Worm (Caenorhabditis elegans) whole organism, L4 larva: ENCODE data around the gene F20B6.6.
A peak's percentile ranks its signal among the peaks of the same experiment; 100 is the strongest.

ENCODE experiments used
- D1046.2 ChIP-seq: fragments of 200-800 bp; sonication (Bioruptor generic); IDR thresholded peaks from 2 replicates; pipeline ENCODE4 v1.3.6; 2022; ENCODE audit warnings: missing genetic modification characterization, missing compliant biosample characterization
- F10B5.3 ChIP-seq: sonication (generic microtip); optimal IDR thresholded peaks from 2 replicates; lab custom pipeline; 2016; ENCODE audit warnings: mild to moderate bottlenecking, missing genetic modification characterization, missing compliant biosample characterization
- F44E2.7 ChIP-seq: fragments of 200-800 bp; sonication (Bioruptor generic); IDR thresholded peaks from 2 replicates; pipeline ENCODE4 v2.1.2; 2022; ENCODE audit warnings: missing genetic modification characterization, missing compliant biosample characterization
- R02D3.7 ChIP-seq: fragments of 150-350 bp; sonication (generic microtip); optimal IDR thresholded peaks from 3 replicates; lab custom pipeline; 2014; ENCODE audit warnings: missing biosample characterization, missing genetic modification characterization
- T26A8.4 ChIP-seq: fragments of 200-800 bp; sonication (Bioruptor generic); IDR thresholded peaks from 2 replicates; pipeline ENCODE4 v1.3.6; 2022; ENCODE audit warnings: missing genetic modification characterization, missing compliant biosample characterization
- Y75B8A.6 ChIP-seq: fragments of 200-800 bp; sonication (Bioruptor generic); IDR thresholded peaks from 2 replicates; pipeline ENCODE4 v1.3.6; 2022; ENCODE audit warnings: missing genetic modification reagents, missing genetic modification characterization, missing compliant biosample characterization
- ZK337.2 ChIP-seq: fragments of 200-800 bp; sonication (Bioruptor generic); IDR thresholded peaks from 2 replicates; pipeline ENCODE4 v1.3.6; 2022; ENCODE audit warnings: missing genetic modification reagents, missing genetic modification characterization, missing compliant biosample characterization
- ZK546.5 ChIP-seq, 2 experiments: sonication (generic microtip); optimal IDR thresholded peaks; 2 replicates each; lab custom pipeline; 2017; ENCODE audit warnings: missing biosample characterization in 2 of 2, missing genetic modification characterization in 2 of 2
- arid-1 ChIP-seq: fragments of 200-800 bp; sonication (Bioruptor generic); conservative IDR thresholded peaks from 2 replicates; pipeline ENCODE4 v1.3.6; 2022; ENCODE audit warnings: missing genetic modification reagents, missing genetic modification characterization, missing compliant biosample characterization
- attf-4 ChIP-seq: sonication (generic microtip); optimal IDR thresholded peaks from 3 replicates; lab custom pipeline; 2017; ENCODE audit warnings: missing biosample characterization, missing genetic modification characterization
- ceh-20 ChIP-seq: fragments of 200-800 bp; sonication (Bioruptor generic); IDR thresholded peaks from 2 replicates; pipeline ENCODE4 v1.3.6; 2022; ENCODE audit warnings: missing genetic modification reagents, missing genetic modification characterization, missing compliant biosample characterization
- ceh-44 ChIP-seq: fragments of 200-800 bp; sonication (Bioruptor generic); IDR thresholded peaks from 2 replicates; pipeline ENCODE4 v1.3.6; 2022; ENCODE audit warnings: missing genetic modification reagents, missing genetic modification characterization, missing compliant biosample characterization
- ceh-82 ChIP-seq: sonication (generic microtip); optimal IDR thresholded peaks from 2 replicates; lab custom pipeline; 2017; ENCODE audit warnings: missing biosample characterization, missing genetic modification characterization
- ces-1 ChIP-seq: fragments of 150-350 bp; sonication (generic microtip); optimal IDR thresholded peaks from 4 replicates; lab custom pipeline; 2014; ENCODE audit warnings: missing biosample characterization, missing genetic modification reagents, missing genetic modification characterization
- cey-2 ChIP-seq: sonication (generic microtip); optimal IDR thresholded peaks from 3 replicates; lab custom pipeline; 2017; ENCODE audit warnings: missing genetic modification characterization, mild to moderate bottlenecking, missing compliant biosample characterization, antibody characterized with exemption, borderline replicate concordance; ENCODE audit not compliant: insufficient read depth
- daf-12 ChIP-seq: fragments of 150-350 bp; optimal IDR thresholded peaks from 2 replicates; lab custom pipeline; 2014; ENCODE audit warnings: missing biosample characterization, missing genetic modification reagents, missing genetic modification characterization
- daf-16 ChIP-seq, 3 experiments: sonication (generic microtip); optimal IDR thresholded peaks; 2 replicates each; lab custom pipeline; 2016 to 2017; ENCODE audit warnings: missing genetic modification characterization in 3 of 3, missing genetic modification reagents in 3 of 3, mild to moderate bottlenecking in 2 of 3, missing compliant biosample characterization in 2 of 3, missing biosample characterization in 1 of 3, moderate library complexity in 1 of 3
- daf-19 ChIP-seq: fragments of 200-800 bp; sonication (Bioruptor generic); conservative IDR thresholded peaks from 2 replicates; pipeline ENCODE4 v1.3.6; 2022; ENCODE audit warnings: missing genetic modification characterization, missing compliant biosample characterization
- daf-8 ChIP-seq: fragments of 200-800 bp; sonication (Bioruptor generic); IDR thresholded peaks from 2 replicates; pipeline ENCODE4 v1.3.6; 2022; ENCODE audit warnings: missing genetic modification characterization, missing compliant biosample characterization
- dmd-9 ChIP-seq: fragments of 200-800 bp; sonication (Bioruptor generic); IDR thresholded peaks from 2 replicates; pipeline ENCODE4 v1.3.6; 2022; ENCODE audit warnings: missing genetic modification reagents, missing genetic modification characterization, missing compliant biosample characterization
- duxl-1 ChIP-seq: sonication (generic microtip); optimal IDR thresholded peaks from 2 replicates; lab custom pipeline; 2016; ENCODE audit warnings: mild to moderate bottlenecking, missing genetic modification characterization, moderate library complexity, missing compliant biosample characterization; ENCODE audit not compliant: poor library complexity
- egl-27 ChIP-seq: sonication (generic microtip); optimal IDR thresholded peaks from 3 replicates; lab custom pipeline; 2017; ENCODE audit warnings: missing biosample characterization, missing genetic modification reagents, missing genetic modification characterization
- egl-43 ChIP-seq: fragments of 200-800 bp; sonication (Bioruptor generic); IDR thresholded peaks from 2 replicates; pipeline ENCODE4 v1.3.6; 2022; ENCODE audit warnings: missing genetic modification reagents, missing genetic modification characterization, missing compliant biosample characterization
- fkh-10 ChIP-seq: fragments of 150-350 bp; optimal IDR thresholded peaks from 2 replicates; lab custom pipeline; 2014; ENCODE audit warnings: missing biosample characterization, missing genetic modification reagents, missing genetic modification characterization
- gei-8 ChIP-seq: fragments of 200-800 bp; sonication (Bioruptor generic); optimal IDR thresholded peaks from 2 replicates; lab custom pipeline; 2018; ENCODE audit warnings: mild to moderate bottlenecking, missing genetic modification characterization, missing compliant biosample characterization
- hif-1 ChIP-seq, 2 experiments: sonication (generic microtip); optimal IDR thresholded peaks; 2 replicates each; lab custom pipeline; 2016 to 2017; ENCODE audit warnings: missing compliant biosample characterization in 2 of 2, missing genetic modification characterization in 2 of 2, missing genetic modification reagents in 2 of 2, missing genotype in 2 of 2, mild to moderate bottlenecking in 1 of 2
- hmg-1.1 ChIP-seq: fragments of 200-800 bp; sonication (Bioruptor generic); IDR thresholded peaks from 2 replicates; pipeline ENCODE4 v1.3.6; 2022; ENCODE audit warnings: missing genetic modification reagents, missing genetic modification characterization, missing compliant biosample characterization
- lin-15B ChIP-seq: fragments of 150-350 bp; sonication (generic microtip); optimal IDR thresholded peaks from 3 replicates; lab custom pipeline; 2014; ENCODE audit warnings: missing biosample characterization, missing genetic modification characterization
- lir-3 ChIP-seq: sonication (generic microtip); optimal IDR thresholded peaks from 2 replicates; lab custom pipeline; 2016; ENCODE audit warnings: mild to moderate bottlenecking, missing genetic modification characterization, missing compliant biosample characterization
- madf-5 ChIP-seq, 2 experiments: fragments of 200-800 bp; sonication (Bioruptor generic); IDR thresholded peaks; 2 replicates each; pipeline ENCODE4 v1.3.6; 2022; ENCODE audit warnings: missing compliant biosample characterization in 2 of 2, missing genetic modification characterization in 2 of 2
- mdl-1 ChIP-seq, 2 experiments: fragments of 150-350 bp in 1 of 2; sonication (generic microtip) in 1 of 2; optimal IDR thresholded peaks; 2 replicates each; lab custom pipeline; 2014 to 2017; ENCODE audit warnings: missing biosample characterization in 2 of 2, missing genetic modification characterization in 2 of 2
- mdt-29 ChIP-seq: fragments of 200-800 bp; sonication (Bioruptor generic); IDR thresholded peaks from 2 replicates; pipeline ENCODE4 v1.3.6; 2022; ENCODE audit warnings: missing genetic modification reagents, missing genetic modification characterization, missing compliant biosample characterization
- nhr-10 ChIP-seq: fragments of 150-350 bp; optimal IDR thresholded peaks from 2 replicates; lab custom pipeline; 2014; ENCODE audit warnings: missing biosample characterization, missing genetic modification characterization
- nhr-102 ChIP-seq: sonication (generic microtip); optimal IDR thresholded peaks from 2 replicates; lab custom pipeline; 2016; ENCODE audit warnings: mild to moderate bottlenecking, missing genetic modification characterization, moderate library complexity, missing compliant biosample characterization
- nhr-11 ChIP-seq: fragments of 150-350 bp; optimal IDR thresholded peaks from 2 replicates; lab custom pipeline; 2014; ENCODE audit warnings: missing biosample characterization, missing genetic modification characterization
- nhr-237 ChIP-seq: sonication (generic microtip); optimal IDR thresholded peaks from 2 replicates; lab custom pipeline; 2017; ENCODE audit warnings: missing biosample characterization, missing genetic modification characterization
- nhr-25 ChIP-seq: sonication (generic microtip); optimal IDR thresholded peaks from 2 replicates; lab custom pipeline; 2017; ENCODE audit warnings: missing genetic modification characterization, mild to moderate bottlenecking, missing compliant biosample characterization, antibody characterized with exemption, moderate library complexity, borderline replicate concordance; ENCODE audit not compliant: insufficient read depth
- nhr-28 ChIP-seq: fragments of 150-350 bp; optimal IDR thresholded peaks from 2 replicates; lab custom pipeline; 2014; ENCODE audit warnings: missing biosample characterization, missing genetic modification characterization
- nhr-42 ChIP-seq: fragments of 200-800 bp; sonication (Bioruptor generic); IDR thresholded peaks from 2 replicates; pipeline ENCODE4 v1.3.6; 2022; ENCODE audit warnings: missing genetic modification characterization, missing compliant biosample characterization
- nhr-6 ChIP-seq: fragments of 150-350 bp; optimal IDR thresholded peaks from 2 replicates; lab custom pipeline; 2014; ENCODE audit warnings: missing biosample characterization, missing genetic modification characterization
- pha-4 ChIP-seq, 2 experiments: fragments of 150-350 bp in 1 of 2; fragments of 200-800 bp in 1 of 2; sonication (Bioruptor generic) in 1 of 2; IDR thresholded peaks in 1 of 2; optimal IDR thresholded peaks in 1 of 2; 2 replicates each; pipeline versions ENCODE4 v1.3.6 to Lab custom; 2014 to 2022; ENCODE audit warnings: missing genetic modification characterization in 2 of 2, missing genetic modification reagents in 2 of 2, missing biosample characterization in 1 of 2, missing compliant biosample characterization in 1 of 2
- rbr-2 ChIP-seq: sonication (generic microtip); optimal IDR thresholded peaks from 2 replicates; lab custom pipeline; 2016; ENCODE audit warnings: missing genotype, missing genetic modification characterization, missing compliant biosample characterization
- set-16 ChIP-seq: fragments of 200-800 bp; sonication (Bioruptor generic); IDR thresholded peaks from 2 replicates; pipeline ENCODE4 v1.3.6; 2022; ENCODE audit warnings: missing genetic modification reagents, missing genetic modification characterization, missing compliant biosample characterization
- snpc-4 ChIP-seq: fragments of 150-350 bp; optimal IDR thresholded peaks from 2 replicates; lab custom pipeline; 2014; ENCODE audit warnings: missing biosample characterization, missing genetic modification characterization
- unc-130 ChIP-seq: sonication (generic microtip); optimal IDR thresholded peaks from 2 replicates; lab custom pipeline; 2016; ENCODE audit warnings: missing genetic modification reagents, missing genetic modification characterization, missing compliant biosample characterization
- unc-39 ChIP-seq: sonication (generic microtip); optimal IDR thresholded peaks from 2 replicates; lab custom pipeline; 2017; ENCODE audit warnings: missing biosample characterization, missing genetic modification characterization
- zag-1 ChIP-seq: fragments of 150-350 bp; optimal IDR thresholded peaks from 2 replicates; lab custom pipeline; 2014; ENCODE audit warnings: missing biosample characterization, missing genetic modification characterization
- zip-11 ChIP-seq: fragments of 200-800 bp; sonication (Bioruptor generic); IDR thresholded peaks from 2 replicates; pipeline ENCODE4 v1.3.6; 2022; ENCODE audit warnings: missing genetic modification characterization, missing compliant biosample characterization
- zip-2 ChIP-seq: fragments of 150-350 bp; optimal IDR thresholded peaks from 2 replicates; lab custom pipeline; 2014; ENCODE audit warnings: missing biosample characterization, missing genetic modification characterization

The F20B6.6 gene

ce11 chrX:4209131-4209530, 7.1 kb upstream of the F20B6.6 start (continued):
- peak; percentile 99 for TF ChIP-seq nhr-10 (tag; lab: Kevin White, UChicago)
- TF ChIP-seq zag-1 (tag; lab: Kevin White, UChicago): peak; percentile 98
- no peak for TF ChIP-seq unc-130 (GFP tag; lab: Kevin White, UChicago)
- peak; percentile 91 for TF ChIP-seq Y75B8A.6 (GFP tag; lab: Robert Waterston, UW)
- TF ChIP-seq zip-11 (GFP tag; lab: Robert Waterston, UW): peak; percentile 68; the same call in 1 of the 2 replicates
- TF ChIP-seq unc-39: peak; percentile 83
- peak; percentile 96 to 99 for TF ChIP-seq daf-16 (GFP tag; optimal IDR thresholded peaks at IDR 0.05; lab: Kevin White, UChicago)
- peak; percentile 95 for TF ChIP-seq daf-16 (tag; optimal IDR thresholded peaks at IDR 0.05; lab: Kevin White, UChicago)
- TF ChIP-seq mdl-1 (tag; optimal IDR thresholded peaks at IDR 0.05; lab: Kevin White, UChicago): peak; percentile 93 to 97
- peak; percentile 61 for TF ChIP-seq set-16 (GFP tag; lab: Robert Waterston, UW)
- peak; percentile 86 for TF ChIP-seq cey-2 (tag; lab: Kevin White, UChicago)
- no peak for TF ChIP-seq daf-12 (tag; lab: Kevin White, UChicago)
- peak; percentile 95 for TF ChIP-seq nhr-28 (tag; lab: Kevin White, UChicago)
- peak; percentile 97 for TF ChIP-seq F10B5.3
- TF ChIP-seq egl-27: peak; percentile 67
- TF ChIP-seq D1046.2 (GFP tag; lab: Robert Waterston, UW): peak; percentile 95
- peak; percentile 93 for TF ChIP-seq lir-3 (tag; lab: Kevin White, UChicago)
- TF ChIP-seq ces-1: peak; percentile 94
- peak; percentile 98 for TF ChIP-seq arid-1 (GFP tag; lab: Robert Waterston, UW)
- TF ChIP-seq nhr-237: peak; percentile 94
- TF ChIP-seq nhr-6 (tag; lab: Kevin White, UChicago): peak; percentile 98
- TF ChIP-seq fkh-10 (GFP tag; lab: Kevin White, UChicago): peak; percentile 98
- no peak for TF ChIP-seq attf-4
- peak; percentile 98 for TF ChIP-seq nhr-11 (tag; lab: Kevin White, UChicago)
- TF ChIP-seq mdt-29 (GFP tag; lab: Robert Waterston, UW): peak; percentile 96
- TF ChIP-seq ceh-82: peak; percentile 78
- peak in 1 of 2 experiments; percentile 98; a peak in 2 of 4 replicates for TF ChIP-seq madf-5 (GFP tag; IDR thresholded peaks at IDR 0.05; lab: Robert Waterston, UW)
- peak; percentile 67 to 91 for TF ChIP-seq hif-1 (tag; optimal IDR thresholded peaks at IDR 0.05; lab: Kevin White, UChicago)
- TF ChIP-seq daf-19 (GFP tag; lab: Robert Waterston, UW): no peak
- peak; percentile 100 for TF ChIP-seq egl-43 (GFP tag; lab: Robert Waterston, UW)
- TF ChIP-seq R02D3.7 (tag; lab: Kevin White, UChicago): peak; percentile 4
- TF ChIP-seq dmd-9 (GFP tag; lab: Robert Waterston, UW): peak; percentile 89
- peak; percentile 99 for TF ChIP-seq rbr-2
- peak; percentile 39 for TF ChIP-seq snpc-4 (tag; lab: Kevin White, UChicago)
- TF ChIP-seq F44E2.7 (GFP tag; lab: Robert Waterston, UW): peak; percentile 93
- TF ChIP-seq ceh-44 (GFP tag; lab: Robert Waterston, UW): peak; percentile 89
- peak; percentile 88; the same call in 1 of the 2 replicates for TF ChIP-seq daf-8 (GFP tag; lab: Robert Waterston, UW)
- TF ChIP-seq nhr-102 (tag; lab: Kevin White, UChicago): peak; percentile 99

- 0 out of 2 replicates have a peak, but pooled peaks have one; percentile 11 for TF ChIP-seq ceh-20 (GFP tag; lab: Robert Waterston, UW)
- peak; percentile 76 for TF ChIP-seq hmg-1.1 (GFP tag; lab: Robert Waterston, UW)
- peak; percentile 64; the same call in 1 of the 2 replicates for TF ChIP-seq pha-4 (GFP tag; IDR thresholded peaks at IDR 0.05; lab: Robert Waterston, UW)
- TF ChIP-seq pha-4 (tag; optimal IDR thresholded peaks at IDR 0.05; lab: Kevin White, UChicago): no peak
- TF ChIP-seq T26A8.4 (GFP tag; lab: Robert Waterston, UW): peak; percentile 68
- no peak for TF ChIP-seq nhr-25 (tag; lab: Kevin White, UChicago)
- no peak for TF ChIP-seq F10B5.3
- no peak for TF ChIP-seq lin-15B (tag; lab: Kevin White, UChicago)
- no peak for TF ChIP-seq daf-19 (GFP tag; lab: Robert Waterston, UW)
- peak; percentile 93 for TF ChIP-seq duxl-1 (tag; lab: Kevin White, UChicago)
- no peak for TF ChIP-seq ZK546.5 (tag; optimal IDR thresholded peaks at IDR 0.05; lab: Kevin White, UChicago)
- peak; percentile 29 for TF ChIP-seq zip-2 (tag; lab: Kevin White, UChicago)
- no peak for TF ChIP-seq Y75B8A.6 (GFP tag; lab: Robert Waterston, UW)
- peak; percentile 41; the same call in 1 of the 2 replicates for TF ChIP-seq egl-43 (GFP tag; lab: Robert Waterston, UW)
- peak; percentile 93 for TF ChIP-seq nhr-42 (GFP tag; lab: Robert Waterston, UW)
- no peak for TF ChIP-seq ZK337.2 (GFP tag; lab: Robert Waterston, UW)
- TF ChIP-seq unc-130 (GFP tag; lab: Kevin White, UChicago): no peak
- TF ChIP-seq gei-8 (GFP tag; lab: Kevin White, UChicago): no peak
These were observed 6.5 kb upstream of the F20B6.6 start for ce11 chrX:4208495-4208894.
